Worm (Caenorhabditis elegans) whole organism, mixed stage, embryonic: ENCODE measurements around the gene T14B4.8.

Experiments
- M03D4.4 ChIP-seq: sonication (generic microtip); optimal IDR thresholded peaks from 2 replicates; lab custom pipeline; 2017; ENCODE audit warnings: mild to moderate bottlenecking, missing genetic modification characterization, missing compliant biosample characterization
- bed-3 ChIP-seq: fragments of 200-800 bp; sonication (Bioruptor generic); optimal IDR thresholded peaks from 3 replicates; lab custom pipeline; 2018; ENCODE audit warnings: mild to moderate bottlenecking, missing genetic modification characterization, moderate library complexity, missing compliant biosample characterization
- blmp-1 ChIP-seq: fragments of 150-350 bp; optimal IDR thresholded peaks from 2 replicates; lab custom pipeline; 2014; ENCODE audit warnings: missing biosample characterization, missing genetic modification characterization
- ceh-39 ChIP-seq: fragments of 150-350 bp; optimal IDR thresholded peaks from 2 replicates; lab custom pipeline; 2014; ENCODE audit warnings: missing biosample characterization, missing genetic modification characterization
- ceh-43 ChIP-seq: fragments of 200-800 bp; sonication (Bioruptor generic); optimal IDR thresholded peaks from 2 replicates; lab custom pipeline; 2018; ENCODE audit warnings: mild to moderate bottlenecking, missing genetic modification characterization, moderate library complexity, missing compliant biosample characterization
- ceh-83 ChIP-seq: fragments of 200-800 bp; sonication (Bioruptor generic); optimal IDR thresholded peaks from 2 replicates; lab custom pipeline; 2018; ENCODE audit warnings: mild to moderate bottlenecking, missing genetic modification characterization, missing compliant biosample characterization
- ces-1 ChIP-seq: fragments of 150-350 bp; optimal IDR thresholded peaks from 2 replicates; lab custom pipeline; 2014; ENCODE audit warnings: missing biosample characterization, missing genetic modification reagents, missing genetic modification characterization
- cnd-1 ChIP-seq: fragments of 200-800 bp; sonication (Bioruptor generic); optimal IDR thresholded peaks from 2 replicates; lab custom pipeline; 2018; ENCODE audit warnings: mild to moderate bottlenecking, missing genetic modification characterization, missing compliant biosample characterization
- drap-1 ChIP-seq: fragments of 200-800 bp; sonication (Bioruptor generic); optimal IDR thresholded peaks from 3 replicates; lab custom pipeline; 2018; ENCODE audit warnings: mild to moderate bottlenecking, missing genetic modification characterization, missing compliant biosample characterization
- elt-1 ChIP-seq: sonication (generic microtip); optimal IDR thresholded peaks from 2 replicates; lab custom pipeline; 2017; ENCODE audit warnings: missing genetic modification characterization, mild to moderate bottlenecking, missing compliant biosample characterization, antibody characterized with exemption, moderate library complexity, borderline replicate concordance; ENCODE audit not compliant: insufficient read depth
- elt-3 ChIP-seq: fragments of 150-350 bp; optimal IDR thresholded peaks from 2 replicates; lab custom pipeline; 2014; ENCODE audit warnings: missing biosample characterization, missing genetic modification characterization
- flh-1 ChIP-seq: fragments of 200-800 bp; sonication (Bioruptor generic); optimal IDR thresholded peaks from 2 replicates; lab custom pipeline; 2018; ENCODE audit warnings: mild to moderate bottlenecking, missing genetic modification characterization, moderate library complexity, missing compliant biosample characterization
- ham-2 ChIP-seq: fragments of 200-800 bp; sonication (Bioruptor generic); optimal IDR thresholded peaks from 2 replicates; lab custom pipeline; 2018; ENCODE audit warnings: mild to moderate bottlenecking, missing genetic modification characterization, missing compliant biosample characterization
- hlh-1 ChIP-seq: fragments of 150-350 bp; optimal IDR thresholded peaks from 2 replicates; lab custom pipeline; 2014; ENCODE audit warnings: missing biosample characterization, missing genetic modification reagents, missing genetic modification characterization
- lin-13 ChIP-seq: fragments of 150-350 bp; optimal IDR thresholded peaks from 2 replicates; lab custom pipeline; 2014; ENCODE audit warnings: missing biosample characterization, missing genetic modification characterization
- lin-32 ChIP-seq: fragments of 200-800 bp; sonication (Bioruptor generic); optimal IDR thresholded peaks from 2 replicates; lab custom pipeline; 2018; ENCODE audit warnings: mild to moderate bottlenecking, missing genetic modification characterization, missing compliant biosample characterization
- lsy-2 ChIP-seq: fragments of 150-350 bp; optimal IDR thresholded peaks from 2 replicates; lab custom pipeline; 2014; ENCODE audit warnings: missing biosample characterization, missing genetic modification characterization
- mab-5 ChIP-seq: fragments of 150-350 bp; optimal IDR thresholded peaks from 2 replicates; lab custom pipeline; 2014; ENCODE audit warnings: missing biosample characterization, missing genetic modification characterization
- mep-1 ChIP-seq: fragments of 150-350 bp; optimal IDR thresholded peaks from 2 replicates; lab custom pipeline; 2017; ENCODE audit warnings: missing biosample characterization, missing genetic modification reagents, missing genetic modification characterization, inconsistent platforms
- mls-2 ChIP-seq: sonication (generic microtip); optimal IDR thresholded peaks from 2 replicates; lab custom pipeline; 2016; ENCODE audit warnings: mild to moderate bottlenecking, missing genetic modification characterization, moderate library complexity, missing compliant biosample characterization
- nhr-12 ChIP-seq: fragments of 150-350 bp; optimal IDR thresholded peaks from 2 replicates; lab custom pipeline; 2014; ENCODE audit warnings: missing biosample characterization, missing genetic modification characterization
- nhr-237 ChIP-seq: fragments of 150-350 bp; optimal IDR thresholded peaks from 2 replicates; lab custom pipeline; 2014; ENCODE audit warnings: missing biosample characterization, missing genetic modification characterization
- nhr-28 ChIP-seq: fragments of 150-350 bp; optimal IDR thresholded peaks from 2 replicates; lab custom pipeline; 2014; ENCODE audit warnings: missing biosample characterization, missing genetic modification characterization
- nhr-76 ChIP-seq: sonication (generic microtip); optimal IDR thresholded peaks from 2 replicates; lab custom pipeline; 2017; ENCODE audit warnings: missing biosample characterization, missing genetic modification characterization
- pha-4 ChIP-seq: fragments of 150-350 bp; optimal IDR thresholded peaks from 2 replicates; lab custom pipeline; 2018; ENCODE audit warnings: missing biosample characterization, missing genetic modification reagents, missing genetic modification characterization
- sem-2 ChIP-seq: fragments of 200-800 bp; sonication (Bioruptor generic); optimal IDR thresholded peaks from 2 replicates; lab custom pipeline; 2018; ENCODE audit warnings: mild to moderate bottlenecking, missing genetic modification characterization, missing compliant biosample characterization
- snpc-4 ChIP-seq: fragments of 150-350 bp; optimal IDR thresholded peaks from 2 replicates; lab custom pipeline; 2014; ENCODE audit warnings: missing biosample characterization, missing genetic modification characterization
- sptf-1 ChIP-seq: sonication (generic microtip); optimal IDR thresholded peaks from 2 replicates; lab custom pipeline; 2017; ENCODE audit warnings: mild to moderate bottlenecking, missing genetic modification characterization, moderate library complexity, missing compliant biosample characterization
- tbx-8 ChIP-seq: fragments of 200-800 bp; sonication (Bioruptor generic); optimal IDR thresholded peaks from 2 replicates; lab custom pipeline; 2018; ENCODE audit warnings: mild to moderate bottlenecking, missing genetic modification characterization, moderate library complexity, missing compliant biosample characterization
- unc-120 ChIP-seq: sonication (generic microtip); optimal IDR thresholded peaks from 2 replicates; lab custom pipeline; 2017; ENCODE audit warnings: missing genetic modification characterization, missing compliant biosample characterization; ENCODE audit not compliant: poor library complexity, severe bottlenecking
- unc-39 ChIP-seq: fragments of 150-350 bp; optimal IDR thresholded peaks from 2 replicates; lab custom pipeline; 2014; ENCODE audit warnings: missing biosample characterization, missing genetic modification characterization
- unc-62 ChIP-seq: fragments of 150-350 bp; optimal IDR thresholded peaks from 2 replicates; lab custom pipeline; 2014; ENCODE audit warnings: missing biosample characterization, missing genetic modification reagents, missing genetic modification characterization
- zip-8 ChIP-seq: fragments of 150-350 bp; optimal IDR thresholded peaks from 2 replicates; lab custom pipeline; 2014; ENCODE audit warnings: missing biosample characterization, missing genetic modification characterization
- ztf-11 ChIP-seq: fragments of 150-350 bp; optimal IDR thresholded peaks from 2 replicates; lab custom pipeline; 2014; ENCODE audit warnings: missing biosample characterization, missing genetic modification characterization

T14B4.8 gene

ce11 chrII:6734674-6735073 lies 5.5 kb upstream of the T14B4.8 start, which contains the start of gene T14B4.3:
Gene T14B4.3 (plus strand): TSS chrII:6734937.
- TF ChIP-seq mls-2 (tag; lab: Kevin White, UChicago) (no peak), nhr-237 (tag; lab: Kevin White, UChicago) (no peak), sptf-1 (tag; lab: Kevin White, UChicago) (peak; percentile 36), pha-4 (tag; lab: Kevin White, UChicago) (peak; percentile 34), mep-1 (tag; lab: Kevin White, UChicago) (peak; percentile 76), cnd-1 (tag; lab: Kevin White, UChicago) (no peak), lsy-2 (tag; lab: Kevin White, UChicago) (peak; percentile 83), ces-1 (GFP tag; lab: Kevin White, UChicago) (peak; percentile 50)

ce11 chrII:6733718-6734117 lies 4.5 kb upstream of the T14B4.8 start, which contains the start of gene T14B4.9:
Gene T14B4.9 (minus strand): TSS chrII:6733818.
- TF ChIP-seq mep-1 (tag; lab: Kevin White, UChicago) (no peak), M03D4.4 (tag; lab: Kevin White, UChicago) (no peak), nhr-12 (tag; lab: Kevin White, UChicago) (no peak), drap-1 (no peak), nhr-28 (tag; lab: Kevin White, UChicago) (no peak)

ce11 chrII:6726814-6727213 lies 2.4 kb downstream of the T14B4.8 start:
- no peak for TF ChIP-seq mls-2 (tag; lab: Kevin White, UChicago)
- TF ChIP-seq unc-62 (GFP tag; lab: Kevin White, UChicago): peak; percentile 61
- TF ChIP-seq ces-1 (GFP tag; lab: Kevin White, UChicago): peak; percentile 11

ce11 chrII:6721581-6721980 lies 7.6 kb downstream of the T14B4.8 start:
- TF ChIP-seq ztf-11 (tag; lab: Kevin White, UChicago) (no peak), unc-120 (tag; lab: Kevin White, UChicago) (peak; percentile 41), snpc-4 (no peak), lin-32 (GFP tag; lab: Kevin White, UChicago) (no peak), unc-62 (GFP tag; lab: Kevin White, UChicago) (no peak), M03D4.4 (tag; lab: Kevin White, UChicago) (peak; percentile 52), mab-5 (tag; lab: Kevin White, UChicago) (no peak), nhr-76 (tag; lab: Kevin White, UChicago) (no peak), unc-39 (tag; lab: Kevin White, UChicago) (peak; percentile 48), ham-2 (no peak), hlh-1 (tag; lab: Kevin White, UChicago) (no peak), nhr-28 (tag; lab: Kevin White, UChicago) (no peak), tbx-8 (no peak), drap-1 (peak; percentile 30), mep-1 (tag; lab: Kevin White, UChicago) (peak; percentile 5), ceh-43 (GFP tag; lab: Kevin White, UChicago) (no peak), zip-8 (no peak), lsy-2 (tag; lab: Kevin White, UChicago) (no peak), nhr-12 (tag; lab: Kevin White, UChicago) (no peak), mls-2 (tag; lab: Kevin White, UChicago) (no peak), nhr-237 (tag; lab: Kevin White, UChicago) (no peak), blmp-1 (no peak), lin-13 (tag; lab: Kevin White, UChicago) (no peak), bed-3 (GFP tag; lab: Kevin White, UChicago) (peak; percentile 34), elt-1 (no peak), pha-4 (tag; lab: Kevin White, UChicago) (no peak), ceh-83 (GFP tag; lab: Kevin White, UChicago) (no peak), sptf-1 (tag; lab: Kevin White, UChicago) (peak; percentile 42), ceh-39 (tag; lab: Kevin White, UChicago) (no peak), flh-1 (GFP tag; lab: Kevin White, UChicago) (no peak), cnd-1 (tag; lab: Kevin White, UChicago) (no peak), elt-3 (tag; lab: Kevin White, UChicago) (no peak), ces-1 (GFP tag; lab: Kevin White, UChicago) (no peak), sem-2 (GFP tag; lab: Kevin White, UChicago) (no peak)
- TF ChIP-seq, all 35 proteins: peak for 7
